Fruit fly (Drosophila melanogaster) whole organism, embryonic: ENCODE results near the gene Osi16.

Experiments used
- Atf6 ChIP-seq: fragments of 200-800 bp; sonication (Bioruptor generic); IDR thresholded peaks from 2 replicates; pipeline ENCODE4 v1.3.6; 2022; ENCODE audit warnings: missing biosample characterization, missing genetic modification characterization
- B-H1 ChIP-seq: fragments of 200-800 bp; sonication (Bioruptor generic); IDR thresholded peaks from 3 replicates; pipeline ENCODE4 v1.3.6; 2022; ENCODE audit warnings: missing biosample characterization, missing genetic modification characterization
- C15 ChIP-seq: fragments of 200-800 bp; sonication (Bioruptor generic); IDR thresholded peaks from 3 replicates; pipeline ENCODE4 v1.3.6; 2022; ENCODE audit warnings: missing biosample characterization, missing genetic modification characterization
- CG10565 ChIP-seq: fragments of 200-800 bp; sonication (Bioruptor generic); optimal IDR thresholded peaks from 3 replicates; lab custom pipeline; 2016; ENCODE audit warnings: missing biosample characterization, mild to moderate bottlenecking, missing genetic modification characterization
- CG11504 ChIP-seq: fragments of 200-800 bp; sonication (Bioruptor generic); optimal IDR thresholded peaks from 3 replicates; lab custom pipeline; 2019; ENCODE audit warnings: missing biosample characterization, mild to moderate bottlenecking, missing genetic modification characterization, moderate library complexity
- CG12391 ChIP-seq: fragments of 200-800 bp; sonication (Bioruptor generic); optimal IDR thresholded peaks from 3 replicates; lab custom pipeline; 2018; ENCODE audit warnings: missing biosample characterization, mild to moderate bottlenecking, missing genetic modification characterization, moderate library complexity
- CG1529 ChIP-seq: fragments of 200-800 bp; sonication (Bioruptor generic); optimal IDR thresholded peaks from 3 replicates; lab custom pipeline; 2018; ENCODE audit warnings: missing biosample characterization, missing genetic modification characterization
- CG1602 ChIP-seq: fragments of 200-800 bp; sonication (Bioruptor generic); optimal IDR thresholded peaks from 3 replicates; lab custom pipeline; 2016; ENCODE audit warnings: missing biosample characterization, missing genetic modification characterization
- CG16779 ChIP-seq: fragments of 200-800 bp; sonication (Bioruptor generic); IDR thresholded peaks from 2 replicates; pipeline ENCODE4 v1.3.6; 2022; ENCODE audit warnings: missing biosample characterization, missing genetic modification characterization
- CG17802 ChIP-seq: fragments of 200-800 bp; sonication (Bioruptor generic); optimal IDR thresholded peaks from 2 replicates; lab custom pipeline; 2018; ENCODE audit warnings: missing biosample characterization, mild to moderate bottlenecking, missing genetic modification characterization, moderate library complexity
- CG18262 ChIP-seq: fragments of 200-800 bp; optimal IDR thresholded peaks from 3 replicates; lab custom pipeline; 2019; ENCODE audit warnings: missing biosample characterization, mild to moderate bottlenecking, missing genetic modification characterization, moderate library complexity
- CG2199 ChIP-seq: fragments of 200-800 bp; sonication (Bioruptor generic); IDR thresholded peaks from 3 replicates; pipeline ENCODE4 v1.3.6; 2022; ENCODE audit warnings: missing biosample characterization, missing genetic modification characterization
- CG30431 ChIP-seq: fragments of 200-800 bp; sonication (Bioruptor generic); optimal IDR thresholded peaks from 2 replicates; lab custom pipeline; 2017; ENCODE audit warnings: missing biosample characterization, missing genetic modification characterization
- CG4707 ChIP-seq: fragments of 200-800 bp; sonication (Bioruptor generic); optimal IDR thresholded peaks from 2 replicates; lab custom pipeline; 2018; ENCODE audit warnings: missing biosample characterization, mild to moderate bottlenecking, missing genetic modification characterization, moderate library complexity
- CG6791 ChIP-seq: fragments of 200-800 bp; sonication (Bioruptor generic); IDR thresholded peaks from 3 replicates; pipeline ENCODE4 v1.3.6; 2022; ENCODE audit warnings: missing biosample characterization, missing genetic modification characterization; ENCODE audit not compliant: partially characterized antibody
- CG9876 ChIP-seq: fragments of 200-800 bp; sonication (Bioruptor generic); optimal IDR thresholded peaks from 2 replicates; lab custom pipeline; 2016; ENCODE audit warnings: missing biosample characterization, missing genetic modification characterization
- Chrac-16 ChIP-seq: fragments of 200-800 bp; sonication (Bioruptor generic); optimal IDR thresholded peaks from 3 replicates; lab custom pipeline; 2016; ENCODE audit warnings: missing biosample characterization, missing genetic modification characterization
- D19B ChIP-seq: fragments of 200-800 bp; sonication (Bioruptor generic); optimal IDR thresholded peaks from 2 replicates; lab custom pipeline; 2017; ENCODE audit warnings: missing biosample characterization, mild to moderate bottlenecking, missing genetic modification characterization
- Ets65A ChIP-seq: fragments of 200-800 bp; sonication (Bioruptor generic); peaks from one replicate; lab custom pipeline; 2016; ENCODE audit warnings: missing biosample characterization, missing genetic modification characterization
- Gug ChIP-seq: fragments of 200-800 bp; sonication (Bioruptor generic); IDR thresholded peaks from 4 replicates; pipeline ENCODE4 v1.3.6; 2022; ENCODE audit warnings: missing biosample characterization, missing genetic modification characterization
- H2.0 ChIP-seq: fragments of 200-800 bp; sonication (Bioruptor generic); IDR thresholded peaks from 2 replicates; pipeline ENCODE4 v1.3.6; 2022; ENCODE audit warnings: missing biosample characterization, missing genetic modification characterization
- HLH3B ChIP-seq: fragments of 200-800 bp; sonication (Bioruptor generic); IDR thresholded peaks from 2 replicates; pipeline ENCODE4 v1.3.6; 2022; ENCODE audit warnings: missing biosample characterization, missing genetic modification characterization
- HLH4C ChIP-seq: fragments of 200-800 bp; sonication (Bioruptor generic); IDR thresholded peaks from 3 replicates; pipeline ENCODE4 v1.3.6; 2022; ENCODE audit warnings: missing biosample characterization, missing genetic modification characterization; ENCODE audit not compliant: partially characterized antibody
- Hr3 ChIP-seq: fragments of 200-800 bp; sonication (Bioruptor generic); optimal IDR thresholded peaks from 3 replicates; lab custom pipeline; 2016; ENCODE audit warnings: missing biosample characterization, missing genetic modification characterization
- Hr51 ChIP-seq, 2 experiments: fragments of 200-800 bp; sonication (Bioruptor generic); optimal IDR thresholded peaks; 2 replicates in 1 of 2; 3 replicates in 1 of 2; lab custom pipeline; 2016 to 2018; ENCODE audit warnings: missing biosample characterization in 2 of 2, missing genetic modification characterization in 2 of 2, mild to moderate bottlenecking in 1 of 2, moderate library complexity in 1 of 2
- Lpt ChIP-seq: fragments of >200 bp; optimal IDR thresholded peaks from 2 replicates; lab custom pipeline; 2018; ENCODE audit warnings: missing biosample characterization, missing genetic modification characterization
- Med ChIP-seq: fragments of 200-800 bp; sonication (Bioruptor generic); peaks from one replicate; lab custom pipeline; 2016; ENCODE audit warnings: missing biosample characterization, missing genetic modification characterization, mild to moderate bottlenecking, inconsistent platforms, moderate library complexity
- Pdp1 ChIP-seq, 2 experiments: fragments of 200-800 bp; sonication (Bioruptor generic); optimal IDR thresholded peaks; 3 replicates each; lab custom pipeline; 2016; ENCODE audit warnings: missing biosample characterization in 2 of 2, missing genetic modification characterization in 2 of 2, mild to moderate bottlenecking in 1 of 2, moderate library complexity in 1 of 2
- ac ChIP-seq: fragments of 200-800 bp; sonication (Bioruptor generic); optimal IDR thresholded peaks from 3 replicates; lab custom pipeline; 2017; ENCODE audit warnings: missing biosample characterization, mild to moderate bottlenecking, missing genetic modification characterization
- al ChIP-seq: fragments of 200-800 bp; sonication (Bioruptor generic); IDR thresholded peaks from 2 replicates; pipeline ENCODE4 v1.3.6; 2022; ENCODE audit warnings: missing biosample characterization, missing genetic modification characterization
- ara ChIP-seq: fragments of 200-800 bp; sonication (Bioruptor generic); IDR thresholded peaks from 2 replicates; pipeline ENCODE4 v1.3.6; 2022; ENCODE audit warnings: missing biosample characterization, missing genetic modification characterization
- bcd ChIP-seq: fragments of 200-800 bp; sonication (Bioruptor generic); optimal IDR thresholded peaks from 2 replicates; lab custom pipeline; 2017; ENCODE audit warnings: missing biosample characterization, mild to moderate bottlenecking, missing genetic modification characterization
- btn ChIP-seq: fragments of 200-800 bp; sonication (Bioruptor generic); optimal IDR thresholded peaks from 2 replicates; lab custom pipeline; 2016; ENCODE audit warnings: missing biosample characterization, missing genetic modification characterization
- cg ChIP-seq: fragments of 200-800 bp; sonication (Bioruptor generic); optimal IDR thresholded peaks from 3 replicates; lab custom pipeline; 2019; ENCODE audit warnings: missing biosample characterization, mild to moderate bottlenecking, missing genetic modification characterization, moderate library complexity
- ci ChIP-seq: fragments of 200-800 bp; sonication (Bioruptor generic); IDR thresholded peaks from 3 replicates; pipeline ENCODE4 v1.3.6; 2022; ENCODE audit warnings: missing biosample characterization, missing genetic modification characterization
- dm ChIP-seq: fragments of 200-800 bp; sonication (Bioruptor generic); optimal IDR thresholded peaks from 3 replicates; lab custom pipeline; 2016; ENCODE audit warnings: missing biosample characterization, missing genetic modification characterization
- gem ChIP-seq: fragments of 200-800 bp; sonication (Bioruptor generic); optimal IDR thresholded peaks from 2 replicates; lab custom pipeline; 2019; ENCODE audit warnings: missing biosample characterization, mild to moderate bottlenecking, missing genetic modification characterization, moderate library complexity
- h ChIP-seq: fragments of >200 bp; optimal IDR thresholded peaks from 2 replicates; lab custom pipeline; 2017
- ken ChIP-seq: fragments of 200-800 bp; sonication (Bioruptor generic); IDR thresholded peaks from 3 replicates; pipeline ENCODE4 v1.3.6; 2022; ENCODE audit warnings: missing biosample characterization, missing genetic modification characterization
- kni ChIP-seq: fragments of 200-800 bp; sonication (Bioruptor generic); optimal IDR thresholded peaks from 3 replicates; lab custom pipeline; 2017; ENCODE audit warnings: mild to moderate bottlenecking, missing biosample characterization, missing genetic modification reagents, missing genetic modification characterization
- lbe ChIP-seq: fragments of 200-800 bp; sonication (Bioruptor generic); optimal IDR thresholded peaks from 2 replicates; lab custom pipeline; 2016; ENCODE audit warnings: missing biosample characterization, mild to moderate bottlenecking, missing genetic modification characterization
- mam ChIP-seq: fragments of 200-800 bp; sonication (Bioruptor generic); optimal IDR thresholded peaks from 3 replicates; lab custom pipeline; 2016; ENCODE audit warnings: missing biosample characterization, missing genetic modification characterization
- sd ChIP-seq: fragments of 200-800 bp; sonication (Bioruptor generic); optimal IDR thresholded peaks from 3 replicates; lab custom pipeline; 2018; ENCODE audit warnings: missing biosample characterization, mild to moderate bottlenecking, missing genetic modification characterization, moderate library complexity
- sens ChIP-seq: fragments of 200-800 bp; sonication (Bioruptor generic); peaks from one replicate; lab custom pipeline; 2016; ENCODE audit warnings: missing biosample characterization, missing genetic modification characterization
- slp2 ChIP-seq: fragments of 200-800 bp; sonication (Bioruptor generic); optimal IDR thresholded peaks from 2 replicates; lab custom pipeline; 2016; ENCODE audit warnings: missing biosample characterization, missing genetic modification characterization
- tin ChIP-seq: fragments of 200-800 bp; sonication (Bioruptor generic); optimal IDR thresholded peaks from 3 replicates; lab custom pipeline; 2016; ENCODE audit warnings: missing biosample characterization, missing genetic modification characterization
- trem ChIP-seq: fragments of 200-800 bp; optimal IDR thresholded peaks from 3 replicates; lab custom pipeline; 2019; ENCODE audit warnings: missing biosample characterization, mild to moderate bottlenecking, missing genetic modification characterization, moderate library complexity
- vvl ChIP-seq: fragments of 200-800 bp; sonication (Bioruptor generic); IDR thresholded peaks from 2 replicates; pipeline ENCODE4 v1.3.6; 2022; ENCODE audit warnings: missing biosample characterization, missing genetic modification characterization
- zen ChIP-seq: fragments of 200-800 bp; sonication (Bioruptor generic); optimal IDR thresholded peaks from 3 replicates; lab custom pipeline; 2018; ENCODE audit warnings: missing biosample characterization, mild to moderate bottlenecking, missing genetic modification characterization, moderate library complexity
- zfh1 ChIP-seq: fragments of 200-800 bp; sonication (Bioruptor generic); IDR thresholded peaks from 3 replicates; pipeline ENCODE4 v1.3.6; 2022; ENCODE audit warnings: missing biosample characterization, missing genetic modification characterization

Gene Osi16

DNA sequence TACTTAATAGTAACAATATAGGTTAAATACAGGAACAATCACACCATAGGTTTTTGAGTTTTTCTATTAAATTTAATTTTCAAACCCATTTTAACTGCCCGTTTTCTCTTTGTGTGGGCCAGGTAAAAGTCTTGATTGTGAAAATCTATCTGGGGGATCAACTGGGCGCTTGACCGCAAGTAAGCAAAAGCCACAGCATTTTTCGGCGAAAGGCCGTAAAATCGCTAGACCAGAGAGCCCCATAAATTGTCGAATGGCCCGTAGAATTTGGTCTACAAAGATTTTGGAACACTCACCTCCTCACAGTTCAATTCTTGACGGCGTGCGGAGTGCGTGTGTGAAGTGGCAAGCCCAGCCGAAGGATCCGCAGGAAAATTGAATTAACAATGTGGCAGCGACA is 17.6 kb upstream of the Osi16 start, which contains the start of gene CG15594:
CG15594 (plus strand) TSS at position 301 of the 400 bp plus-strand sequence.
- TF ChIP-seq Gug (GFP tag; lab: Robert Waterston, UW) (no peak), CG17802 (tag; lab: Kevin White, UChicago) (no peak), CG6791 (GFP tag; lab: Robert Waterston, UW) (no peak), gem (tag; lab: Kevin White, UChicago) (peak; percentile 9), CG1529 (GFP tag; lab: Kevin White, UChicago) (no peak), B-H1 (GFP tag; lab: Robert Waterston, UW) (no peak), Hr51 (GFP tag; optimal IDR thresholded peaks at IDR 0.05; lab: Kevin White, UChicago) (peak in 1 of 2 experiments; percentile 10), mam (GFP tag; lab: Kevin White, UChicago) (no peak), CG1602 (GFP tag; lab: Kevin White, UChicago) (no peak), CG9876 (GFP tag; lab: Kevin White, UChicago) (no peak), CG16779 (GFP tag; lab: Robert Waterston, UW) (no peak), CG11504 (tag; lab: Kevin White, UChicago) (peak; percentile 20), bcd (GFP tag; lab: Kevin White, UChicago) (no peak), zfh1 (GFP tag; lab: Robert Waterston, UW) (no peak), zen (no peak)

DNA sequence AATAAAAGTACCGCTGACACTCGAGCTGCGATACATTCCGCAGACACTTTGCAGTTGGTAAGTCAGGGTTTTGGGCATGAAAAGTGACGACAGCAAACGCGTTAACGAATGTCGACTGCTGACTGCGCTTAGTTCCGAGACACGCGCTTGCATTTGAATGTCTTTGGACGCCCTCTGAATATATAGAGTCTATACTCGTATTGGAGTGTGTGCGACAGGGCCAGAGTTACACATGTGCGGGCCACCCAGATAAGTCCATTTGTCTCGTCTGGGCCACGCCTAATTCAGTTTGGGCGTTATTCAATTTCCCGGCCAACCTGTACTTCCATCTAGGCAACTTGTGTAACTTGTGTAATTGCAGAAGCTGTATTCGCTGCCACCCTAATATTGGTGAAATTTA is 14.8 kb upstream of the Osi16 start:
- TF ChIP-seq h (lab: Kevin White, UChicago) (no peak), C15 (no peak), Chrac-16 (no peak), Lpt (GFP tag; lab: Kevin White, UChicago) (no peak), CG10565 (no peak), cg (GFP tag; lab: Kevin White, UChicago) (no peak), CG18262 (no peak), trem (no peak), sd (tag; lab: Kevin White, UChicago) (peak; percentile 6), btn (GFP tag; lab: Kevin White, UChicago) (no peak), H2.0 (no peak), ci (GFP tag; lab: Robert Waterston, UW) (0 out of 3 replicates have a peak, but pooled peaks have one; percentile 20), HLH3B (no peak), CG4707 (GFP tag; lab: Kevin White, UChicago) (no peak), Med (peak; percentile 21), D19B (no peak), Atf6 (GFP tag; lab: Robert Waterston, UW) (no peak), vvl (GFP tag; lab: Robert Waterston, UW) (peak; percentile 40; the same call in 1 of the 2 replicates), tin (GFP tag; lab: Kevin White, UChicago) (no peak), CG2199 (GFP tag; lab: Robert Waterston, UW) (0 out of 3 replicates have a peak, but pooled peaks have one; percentile 52), CG30431 (no peak), kni (GFP tag; lab: Kevin White, UChicago) (peak; percentile 70), ara (GFP tag; lab: Robert Waterston, UW) (no peak), ac (GFP tag; lab: Kevin White, UChicago) (no peak), lbe (no peak), Pdp1 (GFP tag; optimal IDR thresholded peaks at IDR 0.05; lab: Kevin White, UChicago) (peak in 1 of 2 experiments; percentile 24), Ets65A (GFP tag; lab: Kevin White, UChicago) (peak; percentile 91), dm (GFP tag; lab: Kevin White, UChicago) (no peak), al (no peak), CG12391 (no peak), sens (GFP tag; lab: Kevin White, UChicago) (peak; percentile 43), ken (no peak), slp2 (GFP tag; lab: Kevin White, UChicago) (no peak), HLH4C (GFP tag; lab: Robert Waterston, UW) (no peak), mam (GFP tag; lab: Kevin White, UChicago) (no peak), Hr3 (GFP tag; lab: Kevin White, UChicago) (no peak)
- TF ChIP-seq, all 482 proteins: peak for 9
